Worm (Caenorhabditis elegans): Measurements from ENCODE around the gene oac-57.

oac-57 gene

ce11 chrIV:12279340-12279739, 28.3 kb downstream of the oac-57 start, which contains the start of gene ltah-1.1:
Gene ltah-1.1 (plus strand): TSS chrIV:12279622.
- TF ChIP-seq aly-1 (tag; optimal IDR thresholded peaks at IDR 0.05) (no peak), ceh-36 (tag; optimal IDR thresholded peaks at IDR 0.05) (no peak), sea-1 (GFP tag; conservative IDR thresholded peaks at IDR 0.05) (no peak), scrt-1 (GFP tag; IDR thresholded peaks at IDR 0.05) (no peak), ceh-13 (GFP tag; optimal IDR thresholded peaks at IDR 0.05) (no peak), tra-4 (tag; optimal IDR thresholded peaks at IDR 0.05) (no peak), flt-1 (GFP tag; IDR thresholded peaks at IDR 0.05) (no peak), tbx-37 (GFP tag; conservative IDR thresholded peaks at IDR 0.05) (no peak), ets-7 (tag; optimal IDR thresholded peaks at IDR 0.05) (no peak), tbx-11 (GFP tag; IDR thresholded peaks at IDR 0.05) (no peak), ama-1 (optimal IDR thresholded peaks at IDR 0.05) (no peak), hmg-4 (GFP tag; optimal IDR thresholded peaks at IDR 0.05) (no peak), F13C5.2 (tag; optimal IDR thresholded peaks at IDR 0.05) (no peak)

ce11 chrIV:12278507-12278906, 29.1 kb downstream of the oac-57 start, which contains the start of the genes tag-335 and vkmt-1:
Gene tag-335 (minus strand): TSS chrIV:12278594.
Gene vkmt-1 (plus strand): TSS chrIV:12278725.
- TF ChIP-seq B0310.2 (tag; optimal IDR thresholded peaks at IDR 0.05) = no peak
- no peak for TF ChIP-seq tbx-37 (GFP tag; conservative IDR thresholded peaks at IDR 0.05)

DNA sequence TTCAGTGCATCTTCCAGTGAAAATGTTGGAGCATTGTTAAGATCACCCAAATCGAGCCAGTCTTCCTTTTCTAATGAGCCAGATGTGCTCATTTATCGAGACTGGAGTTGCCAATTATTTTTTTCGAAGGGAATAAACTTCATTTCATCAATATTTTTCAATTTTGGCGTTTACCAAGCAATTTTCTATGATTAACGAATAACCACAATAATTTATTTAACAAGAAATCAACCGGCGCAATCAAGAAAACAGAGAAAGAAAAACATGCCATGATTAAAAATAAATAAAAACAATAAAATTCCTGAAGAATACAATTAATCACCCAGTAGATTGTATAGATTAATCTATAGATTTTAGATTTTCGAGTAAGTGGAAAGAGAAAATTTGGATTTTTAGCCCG, 31.7 kb downstream of the oac-57 start, which contains the start of gene vps-8:
Gene vps-8 (minus strand): TSS at position 101 of the 400 bp plus-strand sequence.
- TF ChIP-seq pes-1 (GFP tag; IDR thresholded peaks at IDR 0.05) (no peak), ceh-36 (tag; optimal IDR thresholded peaks at IDR 0.05) (no peak), hnd-1 (tag; optimal IDR thresholded peaks at IDR 0.05) (no peak), tbx-37 (GFP tag; conservative IDR thresholded peaks at IDR 0.05) (no peak), ets-7 (tag; optimal IDR thresholded peaks at IDR 0.05) (no peak), ceh-13 (GFP tag; optimal IDR thresholded peaks at IDR 0.05) (no peak), hmg-4 (GFP tag; optimal IDR thresholded peaks at IDR 0.05) (no peak)

- TF ChIP-seq hnd-1 (tag; optimal IDR thresholded peaks at IDR 0.05) (no peak), ceh-13 (GFP tag; optimal IDR thresholded peaks at IDR 0.05) (no peak), scrt-1 (GFP tag; IDR thresholded peaks at IDR 0.05) (no peak), ama-1 (optimal IDR thresholded peaks at IDR 0.05) (no peak), tbx-37 (GFP tag; conservative IDR thresholded peaks at IDR 0.05) (no peak), tbx-11 (GFP tag; IDR thresholded peaks at IDR 0.05) (no peak), F13C5.2 (tag; optimal IDR thresholded peaks at IDR 0.05) (no peak)
Measured at ce11 chrIV:12274365-12274764, 33.3 kb downstream of the oac-57 start.

- TF ChIP-seq tbx-11 (GFP tag; IDR thresholded peaks at IDR 0.05) (no peak), scrt-1 (GFP tag; IDR thresholded peaks at IDR 0.05) (no peak), ceh-36 (tag; optimal IDR thresholded peaks at IDR 0.05) (no peak), ceh-13 (GFP tag; optimal IDR thresholded peaks at IDR 0.05) (no peak), hnd-1 (tag; optimal IDR thresholded peaks at IDR 0.05) (no peak), F13C5.2 (tag; optimal IDR thresholded peaks at IDR 0.05) (no peak), hmg-4 (GFP tag; optimal IDR thresholded peaks at IDR 0.05) (no peak), flt-1 (GFP tag; IDR thresholded peaks at IDR 0.05) (no peak), tbx-37 (GFP tag; conservative IDR thresholded peaks at IDR 0.05) (no peak), aly-1 (tag; optimal IDR thresholded peaks at IDR 0.05) (no peak)
Measured at ce11 chrIV:12270392-12270791, 37.2 kb downstream of the oac-57 start, which contains the start of gene C42C1.3. Gene C42C1.3 (minus strand): TSS chrIV:12270492.

ce11 chrIV:12268272-12269045, 39.2 kb downstream of the oac-57 start, which contains the start of the genes ppm-1.H and rpl-34:
Gene ppm-1.H (minus strand): TSS chrIV:12268322.
Gene rpl-34 (plus strand): TSS chrIV:12268995.
- TF ChIP-seq F13C5.2 (tag; optimal IDR thresholded peaks at IDR 0.05) (peak; percentile 34), tbx-11 (GFP tag; IDR thresholded peaks at IDR 0.05) (no peak)

DNA sequence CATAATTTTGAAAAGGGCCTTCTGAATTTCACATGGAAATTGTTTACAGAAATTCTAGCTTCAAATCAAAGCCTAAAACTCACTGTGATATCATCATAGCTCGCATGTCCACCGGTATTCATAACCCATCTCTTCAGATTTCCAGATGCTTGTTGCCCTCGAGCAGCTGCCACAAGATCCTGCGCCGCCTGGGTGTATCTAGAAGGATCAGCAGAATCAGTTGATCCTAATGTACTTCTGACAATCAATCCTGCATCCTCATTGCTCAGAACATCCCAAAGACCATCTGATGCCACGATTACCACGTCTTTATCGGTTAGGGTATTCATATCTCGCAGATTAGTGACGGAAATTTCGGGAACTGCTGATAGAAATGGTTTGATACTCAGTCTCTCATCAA, 41.7 kb downstream of the oac-57 start:
- TF ChIP-seq F13C5.2 (tag; optimal IDR thresholded peaks at IDR 0.05) (no peak), hmbx-1 (tag; optimal IDR thresholded peaks at IDR 0.05) (no peak), aly-1 (tag; optimal IDR thresholded peaks at IDR 0.05) (no peak), B0310.2 (tag; optimal IDR thresholded peaks at IDR 0.05) (no peak), sea-1 (GFP tag; conservative IDR thresholded peaks at IDR 0.05) (no peak), ets-7 (tag; optimal IDR thresholded peaks at IDR 0.05) (no peak)

DNA sequence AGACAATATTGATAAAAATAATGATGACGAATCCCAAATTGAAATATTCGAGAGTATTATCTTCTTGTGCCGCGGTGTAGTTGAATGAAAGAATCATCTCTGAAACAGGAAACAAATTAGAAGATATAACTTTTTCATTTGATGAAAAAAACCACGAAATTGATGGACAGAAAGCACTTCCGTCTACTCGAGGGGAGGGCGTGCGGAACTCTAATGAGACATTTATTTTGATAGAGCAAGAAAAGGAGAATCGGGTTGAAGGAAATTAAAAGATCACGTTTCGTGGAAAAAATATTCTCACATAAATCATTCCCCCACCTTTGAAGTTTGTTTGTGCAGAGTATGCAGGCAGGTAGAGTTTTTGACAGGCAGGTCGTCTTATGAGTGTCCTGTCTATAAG, 46.3 kb downstream of the oac-57 start, which contains the start of gene sre-14:
Gene sre-14 (minus strand): TSS at position 101 of the 400 bp plus-strand sequence.
- TF ChIP-seq hmbx-1 (tag; optimal IDR thresholded peaks at IDR 0.05) = no peak
- no peak for TF ChIP-seq hnd-1 (tag; optimal IDR thresholded peaks at IDR 0.05)
- no peak for TF ChIP-seq aly-1 (tag; optimal IDR thresholded peaks at IDR 0.05)
- TF ChIP-seq sea-1 (GFP tag; conservative IDR thresholded peaks at IDR 0.05) = no peak
- no peak for TF ChIP-seq ceh-36 (tag; optimal IDR thresholded peaks at IDR 0.05)
- TF ChIP-seq B0310.2 (tag; optimal IDR thresholded peaks at IDR 0.05) = no peak
- TF ChIP-seq flt-1 (GFP tag; IDR thresholded peaks at IDR 0.05) = no peak
- no peak for TF ChIP-seq scrt-1 (GFP tag; IDR thresholded peaks at IDR 0.05)
- no peak for TF ChIP-seq F13C5.2 (tag; optimal IDR thresholded peaks at IDR 0.05)
- TF ChIP-seq ceh-13 (GFP tag; optimal IDR thresholded peaks at IDR 0.05) = no peak
- no peak for TF ChIP-seq tra-4 (tag; optimal IDR thresholded peaks at IDR 0.05)
- TF ChIP-seq ets-7 (tag; optimal IDR thresholded peaks at IDR 0.05) = no peak
- TF ChIP-seq tbx-37 (GFP tag; conservative IDR thresholded peaks at IDR 0.05) = no peak
- TF ChIP-seq hmg-4 (GFP tag; optimal IDR thresholded peaks at IDR 0.05) = no peak
- TF ChIP-seq pes-1 (GFP tag; IDR thresholded peaks at IDR 0.05) = no peak
- no peak for TF ChIP-seq ama-1 (optimal IDR thresholded peaks at IDR 0.05)

All from whole organism, early embryonic.